Fruit fly (Drosophila melanogaster) whole organism, embryonic: Measurements from ENCODE around the gene sob.

Experiments
- CG10462 ChIP-seq: fragments of 200-800 bp; sonication (Bioruptor generic); optimal IDR thresholded peaks from 2 replicates; lab custom pipeline; 2016; ENCODE audit warnings: missing biosample characterization, missing genetic modification characterization
- CG10979 ChIP-seq: fragments of 200-800 bp; sonication (Bioruptor generic); optimal IDR thresholded peaks from 2 replicates; lab custom pipeline; 2018; ENCODE audit warnings: missing biosample characterization, mild to moderate bottlenecking, missing genetic modification characterization, moderate library complexity
- CG11247 ChIP-seq: fragments of 200-800 bp; sonication (Bioruptor generic); IDR thresholded peaks from 2 replicates; pipeline ENCODE4 v1.3.6; 2022; ENCODE audit warnings: missing biosample characterization, missing genetic modification characterization
- CG14667 ChIP-seq: fragments of 200-800 bp; sonication (Bioruptor generic); IDR thresholded peaks from 2 replicates; pipeline ENCODE4 v1.3.6; 2022; ENCODE audit warnings: missing biosample characterization, missing genetic modification characterization
- CG15479 ChIP-seq: fragments of 200-800 bp; sonication (Bioruptor generic); optimal IDR thresholded peaks from 3 replicates; lab custom pipeline; 2019; ENCODE audit warnings: missing biosample characterization, mild to moderate bottlenecking, missing genetic modification characterization, moderate library complexity
- CG16779 ChIP-seq: fragments of 200-800 bp; sonication (Bioruptor generic); IDR thresholded peaks from 2 replicates; pipeline ENCODE4 v1.3.6; 2022; ENCODE audit warnings: missing biosample characterization, missing genetic modification characterization
- CG16815 ChIP-seq: fragments of 200-800 bp; sonication (Bioruptor generic); optimal IDR thresholded peaks from 3 replicates; lab custom pipeline; 2017; ENCODE audit warnings: missing biosample characterization, mild to moderate bottlenecking, missing genetic modification characterization
- CG17912 ChIP-seq: fragments of 200-800 bp; sonication (Bioruptor generic); optimal IDR thresholded peaks from 2 replicates; lab custom pipeline; 2018; ENCODE audit warnings: missing biosample characterization, mild to moderate bottlenecking, missing genetic modification characterization
- CG18262 ChIP-seq: fragments of 200-800 bp; optimal IDR thresholded peaks from 3 replicates; lab custom pipeline; 2019; ENCODE audit warnings: missing biosample characterization, mild to moderate bottlenecking, missing genetic modification characterization, moderate library complexity
- CG18476 ChIP-seq: fragments of 200-800 bp; sonication (Bioruptor generic); optimal IDR thresholded peaks from 2 replicates; lab custom pipeline; 2016; ENCODE audit warnings: missing biosample characterization, mild to moderate bottlenecking, missing genetic modification characterization
- CG18619 ChIP-seq: fragments of 200-800 bp; sonication (Bioruptor generic); optimal IDR thresholded peaks from 3 replicates; lab custom pipeline; 2017; ENCODE audit warnings: missing biosample characterization, mild to moderate bottlenecking, missing genetic modification characterization
- CG18764 ChIP-seq: fragments of 200-800 bp; sonication (Bioruptor generic); optimal IDR thresholded peaks from 3 replicates; lab custom pipeline; 2016; ENCODE audit warnings: missing biosample characterization, missing genetic modification characterization
- CG33213 ChIP-seq: fragments of 200-800 bp; sonication (Bioruptor generic); optimal IDR thresholded peaks from 3 replicates; lab custom pipeline; 2016; ENCODE audit warnings: missing biosample characterization, missing genetic modification characterization
- CG33557 ChIP-seq: fragments of 200-800 bp; sonication (Bioruptor generic); optimal IDR thresholded peaks from 2 replicates; lab custom pipeline; 2019; ENCODE audit warnings: missing biosample characterization, mild to moderate bottlenecking, missing genetic modification characterization, moderate library complexity
- CG4424 ChIP-seq: fragments of 200-800 bp; sonication (Bioruptor generic); optimal IDR thresholded peaks from 3 replicates; lab custom pipeline; 2016; ENCODE audit warnings: missing biosample characterization, missing genetic modification characterization
- CG6175 ChIP-seq: fragments of 200-800 bp; sonication (Bioruptor generic); IDR thresholded peaks from 3 replicates; pipeline ENCODE4 v1.3.6; 2022; ENCODE audit warnings: missing biosample characterization, missing genetic modification characterization
- CG7987 ChIP-seq: fragments of 200-800 bp; sonication (Bioruptor generic); optimal IDR thresholded peaks from 2 replicates; lab custom pipeline; 2018; ENCODE audit warnings: missing biosample characterization, mild to moderate bottlenecking, missing genetic modification characterization, moderate library complexity
- CG8359 ChIP-seq: fragments of 200-800 bp; sonication (Bioruptor generic); optimal IDR thresholded peaks from 2 replicates; lab custom pipeline; 2017; ENCODE audit warnings: missing biosample characterization, mild to moderate bottlenecking, missing genetic modification characterization, borderline replicate concordance
- CG8765 ChIP-seq: fragments of 200-800 bp; sonication (Bioruptor generic); IDR thresholded peaks from 2 replicates; pipeline ENCODE4 v1.3.6; 2022; ENCODE audit warnings: missing biosample characterization, missing genetic modification characterization
- CG9797 ChIP-seq: fragments of 200-800 bp; sonication (Bioruptor generic); optimal IDR thresholded peaks from 3 replicates; lab custom pipeline; 2018; ENCODE audit warnings: missing biosample characterization, mild to moderate bottlenecking, missing genetic modification characterization
- CkIIα-i1 ChIP-seq: fragments of 200-800 bp; sonication (Bioruptor generic); IDR thresholded peaks from 2 replicates; pipeline ENCODE4 v1.3.6; 2022; ENCODE audit warnings: missing biosample characterization, missing genetic modification characterization
- Dp ChIP-seq: fragments of 200-800 bp; sonication (Bioruptor generic); optimal IDR thresholded peaks from 2 replicates; lab custom pipeline; 2018; ENCODE audit warnings: missing biosample characterization, mild to moderate bottlenecking, missing genetic modification characterization, moderate library complexity
- Eip74EF ChIP-seq, 2 experiments: fragments of 200-800 bp in 1 of 2; fragments of >200 bp in 1 of 2; sonication (Bioruptor generic) in 1 of 2; optimal IDR thresholded peaks; 2 replicates each; lab custom pipeline; 2017 to 2019; ENCODE audit warnings: missing biosample characterization in 2 of 2, missing genetic modification characterization in 2 of 2, mild to moderate bottlenecking in 1 of 2, moderate library complexity in 1 of 2
- H15 ChIP-seq: fragments of 200-800 bp; sonication (Bioruptor generic); IDR thresholded peaks from 3 replicates; pipeline ENCODE4 v1.3.6; 2022; ENCODE audit warnings: missing biosample characterization, missing genetic modification characterization
- HLHmδ ChIP-seq: fragments of 200-800 bp; sonication (Bioruptor generic); optimal IDR thresholded peaks from 2 replicates; lab custom pipeline; 2018; ENCODE audit warnings: missing biosample characterization, mild to moderate bottlenecking, missing genetic modification characterization, moderate library complexity
- Hsf ChIP-seq: fragments of 200-800 bp; sonication (Bioruptor generic); optimal IDR thresholded peaks from 3 replicates; lab custom pipeline; 2016; ENCODE audit warnings: missing biosample characterization, missing genetic modification characterization
- NK7.1 ChIP-seq: fragments of 200-800 bp; sonication (Bioruptor generic); optimal IDR thresholded peaks from 3 replicates; lab custom pipeline; 2016; ENCODE audit warnings: missing biosample characterization, missing genetic modification characterization
- Neu2 ChIP-seq: fragments of 200-800 bp; sonication (Bioruptor generic); optimal IDR thresholded peaks from 3 replicates; lab custom pipeline; 2016; ENCODE audit warnings: missing biosample characterization, missing genetic modification characterization, borderline replicate concordance
- Spps ChIP-seq: fragments of 200-800 bp; sonication (Bioruptor generic); optimal IDR thresholded peaks from 2 replicates; lab custom pipeline; 2018; ENCODE audit warnings: missing biosample characterization, mild to moderate bottlenecking, missing genetic modification characterization
- Sry-β ChIP-seq: fragments of 200-800 bp; sonication (Bioruptor generic); optimal IDR thresholded peaks from 2 replicates; lab custom pipeline; 2018; ENCODE audit warnings: missing biosample characterization, mild to moderate bottlenecking, missing genetic modification characterization, moderate library complexity
- Sry-δ ChIP-seq: fragments of 200-800 bp; sonication (Bioruptor generic); optimal IDR thresholded peaks from 2 replicates; lab custom pipeline; 2016; ENCODE audit warnings: missing biosample characterization, missing genetic modification characterization
- aop ChIP-seq: fragments of 200-800 bp; sonication (Bioruptor generic); IDR thresholded peaks from 2 replicates; pipeline ENCODE4 v1.3.6; 2022; ENCODE audit warnings: missing biosample characterization, missing genetic modification characterization
- ap ChIP-seq: fragments of 200-800 bp; sonication (Bioruptor generic); IDR thresholded peaks from 2 replicates; pipeline ENCODE4 v1.3.6; 2022; ENCODE audit warnings: missing biosample characterization, missing genetic modification characterization
- ara ChIP-seq: fragments of 200-800 bp; sonication (Bioruptor generic); IDR thresholded peaks from 2 replicates; pipeline ENCODE4 v1.3.6; 2022; ENCODE audit warnings: missing biosample characterization, missing genetic modification characterization
- caup ChIP-seq: fragments of 200-800 bp; sonication (Bioruptor generic); optimal IDR thresholded peaks from 3 replicates; lab custom pipeline; 2017; ENCODE audit warnings: missing biosample characterization, mild to moderate bottlenecking, missing genetic modification characterization, moderate library complexity; ENCODE audit not compliant: severe bottlenecking
- chif ChIP-seq, 2 experiments: fragments of 200-800 bp; sonication (Bioruptor generic); optimal IDR thresholded peaks; 3 replicates each; lab custom pipeline; 2016; ENCODE audit warnings: missing biosample characterization in 2 of 2, missing genetic modification characterization in 2 of 2
- chm ChIP-seq: fragments of 200-800 bp; sonication (Bioruptor generic); IDR thresholded peaks from 2 replicates; pipeline ENCODE4 v1.3.6; 2022; ENCODE audit warnings: missing biosample characterization, missing genetic modification characterization
- ci ChIP-seq: fragments of 200-800 bp; sonication (Bioruptor generic); IDR thresholded peaks from 3 replicates; pipeline ENCODE4 v1.3.6; 2022; ENCODE audit warnings: missing biosample characterization, missing genetic modification characterization
- da ChIP-seq: fragments of 200-800 bp; sonication (Bioruptor generic); optimal IDR thresholded peaks from 2 replicates; lab custom pipeline; 2016; ENCODE audit warnings: missing biosample characterization, missing genetic modification characterization
- danr ChIP-seq: fragments of 200-800 bp; sonication (Bioruptor generic); IDR thresholded peaks from 2 replicates; pipeline ENCODE4 v1.3.6; 2022; ENCODE audit warnings: missing biosample characterization, missing genetic modification characterization
- emc ChIP-seq: fragments of 200-800 bp; sonication (Bioruptor generic); optimal IDR thresholded peaks from 2 replicates; lab custom pipeline; 2016; ENCODE audit warnings: missing biosample characterization, missing genetic modification characterization
- fru ChIP-seq: fragments of >200 bp; optimal IDR thresholded peaks from 2 replicates; lab custom pipeline; 2017
- her ChIP-seq: fragments of 200-800 bp; sonication (Bioruptor generic); optimal IDR thresholded peaks from 2 replicates; lab custom pipeline; 2016; ENCODE audit warnings: missing biosample characterization, missing genetic modification characterization
- hth ChIP-seq: fragments of >200 bp; optimal IDR thresholded peaks from 2 replicates; lab custom pipeline; 2017; ENCODE audit warnings: inconsistent platforms
- jumu ChIP-seq: fragments of 200-800 bp; sonication (Bioruptor generic); optimal IDR thresholded peaks from 3 replicates; lab custom pipeline; 2016; ENCODE audit warnings: missing biosample characterization, missing genetic modification characterization
- odd ChIP-seq: fragments of 200-800 bp; sonication (Bioruptor generic); optimal IDR thresholded peaks from 2 replicates; lab custom pipeline; 2017; ENCODE audit warnings: missing biosample characterization, mild to moderate bottlenecking, missing genetic modification characterization
- psq ChIP-seq: fragments of 200-800 bp; sonication (Bioruptor generic); optimal IDR thresholded peaks from 2 replicates; lab custom pipeline; 2017; ENCODE audit warnings: missing biosample characterization, missing genetic modification characterization
- salm ChIP-seq: fragments of 200-800 bp; sonication (Bioruptor generic); optimal IDR thresholded peaks from 2 replicates; lab custom pipeline; 2018; ENCODE audit warnings: missing biosample characterization, mild to moderate bottlenecking, missing genetic modification characterization
- scrt ChIP-seq: fragments of 200-800 bp; sonication (Bioruptor generic); optimal IDR thresholded peaks from 2 replicates; lab custom pipeline; 2018; ENCODE audit warnings: missing biosample characterization, mild to moderate bottlenecking, missing genetic modification characterization, moderate library complexity
- tio ChIP-seq: fragments of 200-800 bp; sonication (Bioruptor generic); optimal IDR thresholded peaks from 2 replicates; lab custom pipeline; 2017; ENCODE audit warnings: missing biosample characterization, missing genetic modification characterization, inconsistent platforms
- twi ChIP-seq: fragments of 200-800 bp; optimal IDR thresholded peaks from 2 replicates; lab custom pipeline; 2019; ENCODE audit warnings: missing biosample characterization, mild to moderate bottlenecking, missing genetic modification characterization, moderate library complexity
- wor ChIP-seq: fragments of 200-800 bp; sonication (Bioruptor generic); IDR thresholded peaks from 2 replicates; pipeline ENCODE4 v1.3.6; 2022; ENCODE audit warnings: missing biosample characterization, missing genetic modification characterization
- zen ChIP-seq: fragments of 200-800 bp; sonication (Bioruptor generic); optimal IDR thresholded peaks from 3 replicates; lab custom pipeline; 2018; ENCODE audit warnings: missing biosample characterization, mild to moderate bottlenecking, missing genetic modification characterization, moderate library complexity

sob gene

dm6 chr2L:3570566-3570965 lies 10.0 kb downstream of the sob start (continued):
- TF ChIP-seq CkIIα-i1 (GFP tag; lab: Robert Waterston, UW) (no peak), caup (GFP tag; lab: Kevin White, UChicago) (no peak), CG33557 (GFP tag; lab: Kevin White, UChicago) (peak; percentile 59), her (GFP tag; lab: Kevin White, UChicago) (no peak), CG18476 (GFP tag; lab: Kevin White, UChicago) (no peak), CG14667 (GFP tag; lab: Robert Waterston, UW) (no peak), CG17912 (GFP tag; lab: Kevin White, UChicago) (no peak), jumu (GFP tag; lab: Kevin White, UChicago) (no peak), danr (GFP tag; lab: Robert Waterston, UW) (no peak), ci (GFP tag; lab: Robert Waterston, UW) (no peak), CG8359 (GFP tag; lab: Kevin White, UChicago) (no peak), CG16779 (GFP tag; lab: Robert Waterston, UW) (no peak), odd (peak; percentile 46), CG10979 (no peak), scrt (GFP tag; lab: Kevin White, UChicago) (no peak), wor (GFP tag; lab: Robert Waterston, UW) (no peak), Dp (GFP tag; lab: Kevin White, UChicago) (no peak), twi (tag; lab: Kevin White, UChicago) (no peak), ap (GFP tag; lab: Robert Waterston, UW) (no peak), Sry-δ (GFP tag; lab: Kevin White, UChicago) (no peak), H15 (GFP tag; lab: Robert Waterston, UW) (no peak), zen (no peak), NK7.1 (GFP tag; lab: Kevin White, UChicago) (no peak), emc (no peak), tio (no peak), CG11247 (GFP tag; lab: Robert Waterston, UW) (no peak), Eip74EF (GFP tag; optimal IDR thresholded peaks at IDR 0.05; lab: Kevin White, UChicago) (peak in 1 of 2 experiments; percentile 6), CG18262 (tag; lab: Kevin White, UChicago) (no peak), CG7987 (GFP tag; lab: Kevin White, UChicago) (no peak), hth (lab: Kevin White, UChicago) (no peak), CG9797 (no peak), CG18764 (GFP tag; lab: Kevin White, UChicago) (no peak), ara (GFP tag; lab: Robert Waterston, UW) (no peak), CG4424 (no peak), salm (tag; lab: Kevin White, UChicago) (no peak), Hsf (GFP tag; lab: Kevin White, UChicago) (no peak), chm (GFP tag; lab: Robert Waterston, UW) (peak; percentile 29; the same call in 1 of the 2 replicates), Sry-β (peak; percentile 3), CG8765 (GFP tag; lab: Robert Waterston, UW) (no peak), CG6175 (GFP tag; lab: Robert Waterston, UW) (no peak), CG33213 (GFP tag; lab: Kevin White, UChicago) (no peak), Spps (tag; lab: Kevin White, UChicago) (no peak), fru (lab: Kevin White, UChicago) (no peak), HLHmδ (no peak), CG10462 (GFP tag; lab: Kevin White, UChicago) (no peak), da (GFP tag; lab: Kevin White, UChicago) (no peak), Neu2 (GFP tag; lab: Kevin White, UChicago) (no peak), chif (GFP tag; optimal IDR thresholded peaks at IDR 0.05; lab: Kevin White, UChicago) (no peak), CG18619 (GFP tag; lab: Kevin White, UChicago) (no peak), psq (no peak), CG16815 (GFP tag; lab: Kevin White, UChicago) (no peak), CG15479 (GFP tag; lab: Kevin White, UChicago) (peak; percentile 32), aop (GFP tag; lab: Robert Waterston, UW) (no peak)
